Fruit fly (Drosophila melanogaster) whole organism, embryonic: ENCODE data around the gene Eip63F-1.

ENCODE experiments used
- Abd-B ChIP-seq: fragments of 200-800 bp; sonication (Bioruptor generic); optimal IDR thresholded peaks from 2 replicates; lab custom pipeline; 2018; ENCODE audit warnings: missing biosample characterization, mild to moderate bottlenecking, missing genetic modification characterization, moderate library complexity
- B-H2 ChIP-seq: fragments of 200-800 bp; sonication (Bioruptor generic); optimal IDR thresholded peaks from 2 replicates; lab custom pipeline; 2018; ENCODE audit warnings: missing biosample characterization, mild to moderate bottlenecking, missing genetic modification characterization
- CG10321 ChIP-seq: fragments of 200-800 bp; sonication (Bioruptor generic); IDR thresholded peaks from 2 replicates; pipeline ENCODE4 v1.3.6; 2022; ENCODE audit warnings: missing biosample characterization, missing genetic modification characterization
- CG10959 ChIP-seq: fragments of 200-800 bp; sonication (Bioruptor generic); IDR thresholded peaks from 2 replicates; pipeline ENCODE4 v1.3.6; 2022; ENCODE audit warnings: missing biosample characterization, missing genetic modification characterization
- CG1233 ChIP-seq: fragments of 200-800 bp; sonication (Bioruptor generic); optimal IDR thresholded peaks from 4 replicates; lab custom pipeline; 2018; ENCODE audit warnings: missing biosample characterization, mild to moderate bottlenecking, missing genetic modification characterization
- CG12391 ChIP-seq: fragments of 200-800 bp; sonication (Bioruptor generic); optimal IDR thresholded peaks from 3 replicates; lab custom pipeline; 2018; ENCODE audit warnings: missing biosample characterization, mild to moderate bottlenecking, missing genetic modification characterization, moderate library complexity
- CG13775 ChIP-seq: fragments of 200-800 bp; sonication (Bioruptor generic); optimal IDR thresholded peaks from 3 replicates; lab custom pipeline; 2017; ENCODE audit warnings: missing biosample characterization, mild to moderate bottlenecking, missing genetic modification characterization
- CG1529 ChIP-seq: fragments of 200-800 bp; sonication (Bioruptor generic); optimal IDR thresholded peaks from 3 replicates; lab custom pipeline; 2018; ENCODE audit warnings: missing biosample characterization, missing genetic modification characterization
- CG17328 ChIP-seq: fragments of 200-800 bp; sonication (Bioruptor generic); IDR thresholded peaks from 2 replicates; pipeline ENCODE4 v1.3.6; 2022; ENCODE audit warnings: missing biosample characterization, missing genetic modification characterization
- CG17829 ChIP-seq: fragments of 200-800 bp; optimal IDR thresholded peaks from 2 replicates; lab custom pipeline; 2019; ENCODE audit warnings: missing biosample characterization, mild to moderate bottlenecking, missing genetic modification characterization, moderate library complexity
- CG34224 ChIP-seq: fragments of 200-800 bp; sonication (Bioruptor generic); IDR thresholded peaks from 3 replicates; pipeline ENCODE4 v1.3.6; 2022; ENCODE audit warnings: missing biosample characterization, missing genetic modification characterization; ENCODE audit not compliant: partially characterized antibody
- CG42726 ChIP-seq: fragments of 200-800 bp; sonication (Bioruptor generic); IDR thresholded peaks from 2 replicates; pipeline ENCODE4 v1.3.6; 2022; ENCODE audit warnings: missing biosample characterization, missing genetic modification characterization; ENCODE audit not compliant: partially characterized antibody
- CG43689 ChIP-seq: fragments of 200-800 bp; sonication (Bioruptor generic); IDR thresholded peaks from 2 replicates; pipeline ENCODE4 v1.3.6; 2022; ENCODE audit warnings: missing biosample characterization, missing genetic modification characterization
- CG4730 ChIP-seq: fragments of 200-800 bp; sonication (Bioruptor generic); IDR thresholded peaks from 2 replicates; pipeline ENCODE4 v1.3.6; 2022; ENCODE audit warnings: missing biosample characterization, missing genetic modification characterization
- CG4854 ChIP-seq: fragments of 200-800 bp; sonication (Bioruptor generic); optimal IDR thresholded peaks from 2 replicates; lab custom pipeline; 2016; ENCODE audit warnings: missing biosample characterization, missing genetic modification characterization, inconsistent platforms
- CG5180 ChIP-seq: fragments of 200-800 bp; sonication (Bioruptor generic); optimal IDR thresholded peaks from 3 replicates; lab custom pipeline; 2017; ENCODE audit warnings: missing biosample characterization, missing genetic modification characterization, mild to moderate bottlenecking, moderate library complexity, missing genetic modification reagents
- CG6854 ChIP-seq: fragments of 200-800 bp; sonication (Bioruptor generic); optimal IDR thresholded peaks from 3 replicates; lab custom pipeline; 2017; ENCODE audit warnings: missing biosample characterization, mild to moderate bottlenecking, missing genetic modification characterization
- CG7357 ChIP-seq: fragments of 200-800 bp; sonication (Bioruptor generic); IDR thresholded peaks from 3 replicates; pipeline ENCODE4 v1.3.6; 2022; ENCODE audit warnings: missing biosample characterization, missing genetic modification characterization
- CG7928 ChIP-seq: fragments of 200-800 bp; sonication (Bioruptor generic); optimal IDR thresholded peaks from 2 replicates; lab custom pipeline; 2017; ENCODE audit warnings: missing biosample characterization, mild to moderate bottlenecking, missing genetic modification characterization
- CG7987 ChIP-seq: fragments of 200-800 bp; sonication (Bioruptor generic); optimal IDR thresholded peaks from 2 replicates; lab custom pipeline; 2018; ENCODE audit warnings: missing biosample characterization, mild to moderate bottlenecking, missing genetic modification characterization, moderate library complexity
- CG8290 ChIP-seq, 3 experiments: fragments of 200-800 bp; sonication (Bioruptor generic); optimal IDR thresholded peaks; 2 replicates each; lab custom pipeline; 2016 to 2019; ENCODE audit warnings: missing biosample characterization in 3 of 3, missing genetic modification characterization in 3 of 3, mild to moderate bottlenecking in 2 of 3, moderate library complexity in 1 of 3
- CG8388 ChIP-seq: fragments of 200-800 bp; sonication (Bioruptor generic); optimal IDR thresholded peaks from 2 replicates; lab custom pipeline; 2019; ENCODE audit warnings: missing biosample characterization, mild to moderate bottlenecking, missing genetic modification characterization, moderate library complexity
- CG8765 ChIP-seq: fragments of 200-800 bp; sonication (Bioruptor generic); IDR thresholded peaks from 2 replicates; pipeline ENCODE4 v1.3.6; 2022; ENCODE audit warnings: missing biosample characterization, missing genetic modification characterization
- CG9727 ChIP-seq: fragments of 200-800 bp; sonication (Bioruptor generic); optimal IDR thresholded peaks from 3 replicates; lab custom pipeline; 2017; ENCODE audit warnings: missing biosample characterization, mild to moderate bottlenecking, missing genetic modification characterization
- Camta ChIP-seq: fragments of 200-800 bp; sonication (Bioruptor generic); optimal IDR thresholded peaks from 2 replicates; lab custom pipeline; 2016; ENCODE audit warnings: missing biosample characterization, missing genetic modification characterization
- Chrac-16 ChIP-seq: fragments of 200-800 bp; sonication (Bioruptor generic); optimal IDR thresholded peaks from 3 replicates; lab custom pipeline; 2016; ENCODE audit warnings: missing biosample characterization, missing genetic modification characterization
- D19A ChIP-seq: fragments of 200-800 bp; optimal IDR thresholded peaks from 3 replicates; lab custom pipeline; 2019; ENCODE audit warnings: missing biosample characterization, mild to moderate bottlenecking, missing genetic modification characterization, moderate library complexity
- ERR ChIP-seq: fragments of 200-800 bp; sonication (Bioruptor generic); optimal IDR thresholded peaks from 2 replicates; lab custom pipeline; 2016; ENCODE audit warnings: missing biosample characterization, missing genetic modification characterization
- GATAe ChIP-seq: fragments of 200-800 bp; sonication (Bioruptor generic); conservative IDR thresholded peaks from 2 replicates; pipeline ENCODE4 v1.3.6; 2022; ENCODE audit warnings: missing biosample characterization, missing genetic modification characterization
- Hmr ChIP-seq: fragments of 200-800 bp; sonication (Bioruptor generic); optimal IDR thresholded peaks from 3 replicates; lab custom pipeline; 2017; ENCODE audit warnings: mild to moderate bottlenecking, missing biosample characterization, missing genetic modification reagents, missing genetic modification characterization
- MTF-1 ChIP-seq: fragments of 200-800 bp; sonication (Bioruptor generic); optimal IDR thresholded peaks from 2 replicates; lab custom pipeline; 2018; ENCODE audit warnings: missing biosample characterization, mild to moderate bottlenecking, missing genetic modification characterization, borderline replicate concordance
- Oli ChIP-seq: fragments of 200-800 bp; sonication (Bioruptor generic); optimal IDR thresholded peaks from 2 replicates; lab custom pipeline; 2018; ENCODE audit warnings: missing biosample characterization, mild to moderate bottlenecking, missing genetic modification characterization, moderate library complexity
- Optix ChIP-seq: fragments of 200-800 bp; sonication (Bioruptor generic); IDR thresholded peaks from 3 replicates; pipeline ENCODE4 v1.3.6; 2022; ENCODE audit warnings: missing biosample characterization, missing genetic modification characterization
- ash1 ChIP-seq: fragments of 200-800 bp; sonication (Bioruptor generic); optimal IDR thresholded peaks from 2 replicates; lab custom pipeline; 2018; ENCODE audit warnings: missing biosample characterization, mild to moderate bottlenecking, missing genetic modification characterization
- emc ChIP-seq: fragments of 200-800 bp; sonication (Bioruptor generic); optimal IDR thresholded peaks from 2 replicates; lab custom pipeline; 2016; ENCODE audit warnings: missing biosample characterization, missing genetic modification characterization
- ftz-f1 ChIP-seq: fragments of 200-800 bp; sonication (Bioruptor generic); optimal IDR thresholded peaks from 2 replicates; lab custom pipeline; 2016; ENCODE audit warnings: missing biosample characterization, missing genetic modification characterization
- knrl ChIP-seq: fragments of 200-800 bp; sonication (Bioruptor generic); IDR thresholded peaks from 3 replicates; pipeline ENCODE4 v1.3.6; 2022; ENCODE audit warnings: missing biosample characterization, missing genetic modification characterization; ENCODE audit not compliant: partially characterized antibody
- lilli ChIP-seq: fragments of 200-800 bp; sonication (Bioruptor generic); optimal IDR thresholded peaks from 3 replicates; lab custom pipeline; 2016; ENCODE audit warnings: missing biosample characterization, missing genetic modification characterization
- lov ChIP-seq, 2 experiments: fragments of 200-800 bp in 1 of 2; fragments of >200 bp in 1 of 2; sonication (Bioruptor generic) in 1 of 2; IDR thresholded peaks in 1 of 2; optimal IDR thresholded peaks in 1 of 2; 2 replicates in 1 of 2; 3 replicates in 1 of 2; pipeline versions ENCODE4 v1.3.6 to Lab custom; 2017 to 2022; ENCODE audit warnings: missing biosample characterization in 1 of 2, missing genetic modification characterization in 1 of 2
- luna ChIP-seq: fragments of 200-800 bp; sonication (Bioruptor generic); optimal IDR thresholded peaks from 2 replicates; lab custom pipeline; 2016; ENCODE audit warnings: missing biosample characterization, missing genetic modification characterization
- p53 ChIP-seq: fragments of 200-800 bp; sonication (Bioruptor generic); optimal IDR thresholded peaks from 2 replicates; lab custom pipeline; 2016; ENCODE audit warnings: missing biosample characterization, missing genetic modification characterization
- sima ChIP-seq: fragments of 200-800 bp; sonication (Bioruptor generic); optimal IDR thresholded peaks from 2 replicates; lab custom pipeline; 2016; ENCODE audit warnings: missing biosample characterization, missing genetic modification characterization
- sob ChIP-seq: fragments of 200-800 bp; sonication (Bioruptor generic); IDR thresholded peaks from 2 replicates; pipeline ENCODE4 v1.3.6; 2022; ENCODE audit warnings: missing biosample characterization, missing genetic modification characterization
- sug ChIP-seq: fragments of 200-800 bp; optimal IDR thresholded peaks from 2 replicates; lab custom pipeline; 2019; ENCODE audit warnings: missing biosample characterization, mild to moderate bottlenecking, missing genetic modification characterization, moderate library complexity
- tx ChIP-seq: fragments of 200-800 bp; sonication (Bioruptor generic); optimal IDR thresholded peaks from 2 replicates; lab custom pipeline; 2016; ENCODE audit warnings: missing biosample characterization, missing genetic modification characterization
- unc-4 ChIP-seq: fragments of 200-800 bp; sonication (Bioruptor generic); IDR thresholded peaks from 2 replicates; pipeline ENCODE4 v1.3.6; 2022; ENCODE audit warnings: missing biosample characterization, missing genetic modification characterization; ENCODE audit not compliant: partially characterized antibody
- vfl ChIP-seq: fragments of 200-800 bp; sonication (Bioruptor generic); optimal IDR thresholded peaks from 2 replicates; lab custom pipeline; 2016; ENCODE audit warnings: missing biosample characterization, missing genetic modification characterization
- wdn ChIP-seq: fragments of 200-800 bp; sonication (Bioruptor generic); IDR thresholded peaks from 2 replicates; pipeline ENCODE4 v1.3.6; 2022; ENCODE audit warnings: missing biosample characterization, missing genetic modification characterization

Gene Eip63F-1

dm6 chr3L:3908838-3909810 lies 26.3 kb downstream of the Eip63F-1 start (continued):
- TF ChIP-seq Abd-B (GFP tag; lab: Kevin White, UChicago): no peak
- TF ChIP-seq ftz-f1: no peak
- TF ChIP-seq CG1233 (GFP tag; lab: Kevin White, UChicago): no peak
- no peak for TF ChIP-seq CG17328 (GFP tag; lab: Robert Waterston, UW)
- TF ChIP-seq CG34224 (GFP tag; lab: Robert Waterston, UW): peak; percentile 68
- TF ChIP-seq CG43689: no peak
- TF ChIP-seq ERR: no peak
- no peak for TF ChIP-seq wdn (GFP tag; lab: Robert Waterston, UW)
- no peak for TF ChIP-seq CG13775 (GFP tag; lab: Kevin White, UChicago)
- no peak for TF ChIP-seq CG7987 (GFP tag; lab: Kevin White, UChicago)
- no peak for TF ChIP-seq MTF-1 (GFP tag; lab: Kevin White, UChicago)
- no peak for TF ChIP-seq D19A (tag; lab: Kevin White, UChicago)
- TF ChIP-seq lov (optimal IDR thresholded peaks at IDR 0.05; lab: Kevin White, UChicago): no peak
- no peak for TF ChIP-seq lov (GFP tag; IDR thresholded peaks at IDR 0.05; lab: Robert Waterston, UW)
- peak; percentile 73 for TF ChIP-seq CG42726 (GFP tag; lab: Robert Waterston, UW)
- no peak for TF ChIP-seq CG8388 (GFP tag; lab: Kevin White, UChicago)
- no peak for TF ChIP-seq CG10321 (GFP tag; lab: Robert Waterston, UW)
- TF ChIP-seq luna (GFP tag; lab: Kevin White, UChicago): no peak
- TF ChIP-seq CG5180 (GFP tag; lab: Kevin White, UChicago): no peak
- no peak for TF ChIP-seq CG8290 (GFP tag; optimal IDR thresholded peaks at IDR 0.05; lab: Kevin White, UChicago)
- TF ChIP-seq CG8290 (tag; optimal IDR thresholded peaks at IDR 0.05; lab: Kevin White, UChicago): no peak
- TF ChIP-seq CG4730 (GFP tag; lab: Robert Waterston, UW): no peak
- no peak for TF ChIP-seq CG10959 (GFP tag; lab: Robert Waterston, UW)
- TF ChIP-seq sob: peak; percentile 8; the same call in 1 of the 2 replicates
- TF ChIP-seq p53 (GFP tag; lab: Kevin White, UChicago): no peak
- peak; percentile 14 for TF ChIP-seq sug
- TF ChIP-seq Hmr (GFP tag; lab: Kevin White, UChicago): no peak
- TF ChIP-seq unc-4 (GFP tag; lab: Robert Waterston, UW): peak; percentile 62
- TF ChIP-seq Chrac-16 (GFP tag; lab: Kevin White, UChicago): no peak
- peak; percentile 16 for TF ChIP-seq lilli (GFP tag; lab: Kevin White, UChicago)
- TF ChIP-seq CG1529 (GFP tag; lab: Kevin White, UChicago): no peak
- TF ChIP-seq knrl (GFP tag; lab: Robert Waterston, UW): peak; percentile 59
- TF ChIP-seq CG6854 (GFP tag; lab: Kevin White, UChicago): no peak
- no peak for TF ChIP-seq CG9727
- no peak for TF ChIP-seq CG7357 (GFP tag; lab: Robert Waterston, UW)
- no peak for TF ChIP-seq CG17829
- TF ChIP-seq Oli (tag; lab: Kevin White, UChicago): no peak
- TF ChIP-seq GATAe (GFP tag; lab: Robert Waterston, UW): no peak
- no peak for TF ChIP-seq B-H2 (GFP tag; lab: Kevin White, UChicago)
- TF ChIP-seq CG12391 (tag; lab: Kevin White, UChicago): no peak
- no peak for TF ChIP-seq CG7928 (GFP tag; lab: Kevin White, UChicago)
- no peak for TF ChIP-seq emc (GFP tag; lab: Kevin White, UChicago)
- TF ChIP-seq Camta: no peak
- no peak for TF ChIP-seq tx (GFP tag; lab: Kevin White, UChicago)
- no peak for TF ChIP-seq vfl (GFP tag; lab: Kevin White, UChicago)
- TF ChIP-seq CG8765 (GFP tag; lab: Robert Waterston, UW): no peak
- TF ChIP-seq sima: no peak
- no peak for TF ChIP-seq ash1 (GFP tag; lab: Kevin White, UChicago)
- no peak for TF ChIP-seq Optix (GFP tag; lab: Robert Waterston, UW)
- no peak for TF ChIP-seq CG4854 (GFP tag; lab: Kevin White, UChicago)
